Worm (Caenorhabditis elegans) whole organism, L1 larva: ENCODE measurements around the gene tmc-2.

Experiments
- C04F5.9 ChIP-seq: sonication (generic microtip); optimal IDR thresholded peaks from 2 replicates; lab custom pipeline; 2016; ENCODE audit warnings: missing genetic modification characterization, missing compliant biosample characterization
- C34B4.2 ChIP-seq: sonication (generic microtip); optimal IDR thresholded peaks from 2 replicates; lab custom pipeline; 2017; ENCODE audit warnings: mild to moderate bottlenecking, missing genetic modification characterization, missing compliant biosample characterization
- Y116A8C.19 ChIP-seq: sonication (generic microtip); optimal IDR thresholded peaks from 2 replicates; lab custom pipeline; 2016; ENCODE audit warnings: missing compliant biosample characterization, missing genetic modification characterization, borderline replicate concordance
- aha-1 ChIP-seq: fragments of 150-350 bp; optimal IDR thresholded peaks from 2 replicates; lab custom pipeline; 2014; ENCODE audit warnings: missing biosample characterization, missing genetic modification characterization
- blmp-1 ChIP-seq: fragments of 150-350 bp; optimal IDR thresholded peaks from 2 replicates; lab custom pipeline; 2014; ENCODE audit warnings: missing biosample characterization, missing genetic modification characterization
- ceh-63 ChIP-seq: fragments of 200-800 bp; sonication (Bioruptor generic); optimal IDR thresholded peaks from 2 replicates; lab custom pipeline; 2018; ENCODE audit warnings: mild to moderate bottlenecking, missing genetic modification characterization, missing compliant biosample characterization
- ceh-8 ChIP-seq: fragments of 200-800 bp; sonication (Bioruptor generic); optimal IDR thresholded peaks from 2 replicates; lab custom pipeline; 2018; ENCODE audit warnings: mild to moderate bottlenecking, missing genetic modification characterization, moderate library complexity, missing compliant biosample characterization
- ceh-88 ChIP-seq: fragments of 200-800 bp; sonication (Bioruptor generic); IDR thresholded peaks from 2 replicates; pipeline ENCODE4 v1.3.6; 2022; ENCODE audit warnings: missing genetic modification characterization, missing compliant biosample characterization
- ceh-90 ChIP-seq: sonication (generic microtip); optimal IDR thresholded peaks from 2 replicates; lab custom pipeline; 2016; ENCODE audit warnings: missing genetic modification characterization, missing compliant biosample characterization
- ces-1 ChIP-seq: fragments of 150-350 bp; optimal IDR thresholded peaks from 2 replicates; lab custom pipeline; 2014; ENCODE audit warnings: missing biosample characterization, missing genetic modification reagents, missing genetic modification characterization
- efl-1 ChIP-seq, 4 experiments: fragments of 150-350 bp; optimal IDR thresholded peaks in 3 of 4; peaks in 1 of 4; 1 replicate in 1 of 4; 2 replicates in 3 of 4; lab custom pipeline; 2014; ENCODE audit warnings: missing biosample characterization in 2 of 4, missing genetic modification characterization in 2 of 4, missing genetic modification reagents in 2 of 4
- egl-13 ChIP-seq: sonication (generic microtip); optimal IDR thresholded peaks from 2 replicates; lab custom pipeline; 2016; ENCODE audit warnings: missing genotype, missing genetic modification reagents, missing genetic modification characterization, missing compliant biosample characterization
- egl-27 ChIP-seq, 2 experiments: fragments of 150-350 bp in 1 of 2; sonication (generic microtip); optimal IDR thresholded peaks; 3 replicates each; lab custom pipeline; 2017 to 2018; ENCODE audit warnings: missing biosample characterization in 2 of 2, missing genetic modification characterization in 2 of 2, missing genetic modification reagents in 2 of 2
- elt-2 ChIP-seq: sonication (generic microtip); optimal IDR thresholded peaks from 2 replicates; lab custom pipeline; 2016; ENCODE audit warnings: missing genetic modification characterization, mild to moderate bottlenecking, inconsistent platforms, missing compliant biosample characterization, missing genetic modification reagents
- elt-3 ChIP-seq, 6 experiments: fragments of 150-350 bp in 1 of 6; sonication (generic microtip); optimal IDR thresholded peaks; 2 replicates each; lab custom pipeline; 2017 to 2018; ENCODE audit warnings: missing biosample characterization in 6 of 6, missing genetic modification characterization in 6 of 6, inconsistent platforms in 1 of 6
- fkh-10 ChIP-seq: sonication (generic microtip); optimal IDR thresholded peaks from 2 replicates; lab custom pipeline; 2017; ENCODE audit warnings: missing biosample characterization, missing genetic modification reagents, missing genetic modification characterization
- grh-1 ChIP-seq: fragments of 200-800 bp; sonication (Bioruptor generic); IDR thresholded peaks from 2 replicates; pipeline ENCODE4 v1.3.6; 2022; ENCODE audit warnings: missing genetic modification reagents, missing genetic modification characterization, missing compliant biosample characterization
- irx-1 ChIP-seq: sonication (generic microtip); optimal IDR thresholded peaks from 2 replicates; lab custom pipeline; 2016; ENCODE audit warnings: missing genetic modification characterization, missing compliant biosample characterization
- isw-1 ChIP-seq: fragments of 200-800 bp; sonication (Bioruptor generic); IDR thresholded peaks from 2 replicates; pipeline ENCODE4 v1.3.6; 2022; ENCODE audit warnings: missing genetic modification characterization, missing compliant biosample characterization
- jun-1 ChIP-seq: fragments of 150-350 bp; optimal IDR thresholded peaks from 2 replicates; lab custom pipeline; 2014; ENCODE audit warnings: missing biosample characterization, missing genetic modification reagents, missing genetic modification characterization
- lin-13 ChIP-seq: fragments of 150-350 bp; optimal IDR thresholded peaks from 2 replicates; lab custom pipeline; 2014; ENCODE audit warnings: missing biosample characterization, missing genetic modification reagents, missing genetic modification characterization
- lin-14 ChIP-seq: fragments of 200-800 bp; sonication (Bioruptor generic); optimal IDR thresholded peaks from 2 replicates; lab custom pipeline; 2018; ENCODE audit warnings: mild to moderate bottlenecking, missing genetic modification characterization, moderate library complexity, missing compliant biosample characterization
- lin-15B ChIP-seq: fragments of 150-350 bp; sonication (generic microtip); optimal IDR thresholded peaks from 3 replicates; lab custom pipeline; 2014; ENCODE audit warnings: missing biosample characterization, missing genetic modification characterization
- lin-35 ChIP-seq, 2 experiments: fragments of 150-350 bp; optimal IDR thresholded peaks; 2 replicates each; lab custom pipeline; 2014; ENCODE audit warnings: missing biosample characterization in 2 of 2, missing genetic modification characterization in 2 of 2, missing genetic modification reagents in 2 of 2
- lsy-2 ChIP-seq, 2 experiments: fragments of 150-350 bp; optimal IDR thresholded peaks; 2 replicates each; lab custom pipeline; 2014; ENCODE audit warnings: missing biosample characterization in 2 of 2, missing genetic modification characterization in 2 of 2
- mab-9 ChIP-seq: fragments of 200-800 bp; sonication (Bioruptor generic); IDR thresholded peaks from 2 replicates; pipeline ENCODE4 v1.3.6; 2022; ENCODE audit warnings: missing genetic modification reagents, missing genetic modification characterization, missing compliant biosample characterization
- nhr-11 ChIP-seq: fragments of 150-350 bp; optimal IDR thresholded peaks from 2 replicates; lab custom pipeline; 2014; ENCODE audit warnings: missing biosample characterization, missing genetic modification characterization
- nhr-12 ChIP-seq: sonication (generic microtip); optimal IDR thresholded peaks from 2 replicates; lab custom pipeline; 2017; ENCODE audit warnings: missing biosample characterization, missing genetic modification characterization
- nhr-20 ChIP-seq: sonication (generic microtip); optimal IDR thresholded peaks from 2 replicates; lab custom pipeline; 2016; ENCODE audit warnings: mild to moderate bottlenecking, missing genetic modification characterization, missing compliant biosample characterization
- nhr-28 ChIP-seq: fragments of 150-350 bp; optimal IDR thresholded peaks from 2 replicates; lab custom pipeline; 2014; ENCODE audit warnings: missing biosample characterization, missing genetic modification characterization
- nhr-47 ChIP-seq: sonication (generic microtip); optimal IDR thresholded peaks from 2 replicates; lab custom pipeline; 2016; ENCODE audit warnings: mild to moderate bottlenecking, missing genetic modification characterization, moderate library complexity, missing compliant biosample characterization
- nhr-76 ChIP-seq: sonication (generic microtip); optimal IDR thresholded peaks from 2 replicates; lab custom pipeline; 2017; ENCODE audit warnings: missing biosample characterization, missing genetic modification characterization
- nhr-77 ChIP-seq: fragments of 150-350 bp; optimal IDR thresholded peaks from 2 replicates; lab custom pipeline; 2014; ENCODE audit warnings: missing biosample characterization, missing genetic modification characterization
- nhr-84 ChIP-seq: sonication (generic microtip); optimal IDR thresholded peaks from 2 replicates; lab custom pipeline; 2017; ENCODE audit warnings: missing biosample characterization, missing genetic modification characterization
- nhr-85 ChIP-seq: sonication (generic microtip); peaks from one replicate; lab custom pipeline; 2016; ENCODE audit warnings: missing genetic modification characterization, inconsistent platforms, missing compliant biosample characterization
- pag-3 ChIP-seq: sonication (generic microtip); optimal IDR thresholded peaks from 2 replicates; lab custom pipeline; 2017; ENCODE audit warnings: missing genetic modification characterization, mild to moderate bottlenecking, missing compliant biosample characterization, antibody characterized with exemption, borderline replicate concordance; ENCODE audit not compliant: insufficient read depth
- pax-3 ChIP-seq: fragments of 200-800 bp; sonication (Bioruptor generic); optimal IDR thresholded peaks from 2 replicates; lab custom pipeline; 2018; ENCODE audit warnings: mild to moderate bottlenecking, missing genetic modification characterization, moderate library complexity, missing compliant biosample characterization
- snpc-4 ChIP-seq: fragments of 150-350 bp; optimal IDR thresholded peaks from 2 replicates; lab custom pipeline; 2014; ENCODE audit warnings: missing biosample characterization, missing genetic modification characterization
- sup-37 ChIP-seq: fragments of 200-800 bp; sonication (Bioruptor generic); optimal IDR thresholded peaks from 2 replicates; lab custom pipeline; 2018; ENCODE audit warnings: mild to moderate bottlenecking, missing genetic modification characterization, missing compliant biosample characterization
- swsn-7 ChIP-seq: sonication (generic microtip); optimal IDR thresholded peaks from 2 replicates; lab custom pipeline; 2016; ENCODE audit warnings: missing genetic modification characterization, missing compliant biosample characterization
- tbx-2 ChIP-seq: sonication (generic microtip); optimal IDR thresholded peaks from 2 replicates; lab custom pipeline; 2016; ENCODE audit warnings: missing genetic modification characterization, missing compliant biosample characterization
- unc-130 ChIP-seq: fragments of 150-350 bp; optimal IDR thresholded peaks from 2 replicates; lab custom pipeline; 2017; ENCODE audit warnings: missing biosample characterization, missing genetic modification characterization, inconsistent platforms
- unc-86 ChIP-seq: sonication (generic microtip); optimal IDR thresholded peaks from 2 replicates; lab custom pipeline; 2016; ENCODE audit warnings: missing genetic modification characterization, missing compliant biosample characterization
- vab-15 ChIP-seq: sonication (generic microtip); optimal IDR thresholded peaks from 2 replicates; lab custom pipeline; 2017; ENCODE audit warnings: missing genotype, mild to moderate bottlenecking, missing genetic modification characterization, missing compliant biosample characterization
- zag-1 ChIP-seq: fragments of 150-350 bp; optimal IDR thresholded peaks from 2 replicates; lab custom pipeline; 2014; ENCODE audit warnings: missing biosample characterization, missing genetic modification characterization
- zip-4 ChIP-seq: fragments of 200-800 bp; sonication (Bioruptor generic); optimal IDR thresholded peaks from 2 replicates; lab custom pipeline; 2018; ENCODE audit warnings: mild to moderate bottlenecking, missing genetic modification characterization, moderate library complexity, missing compliant biosample characterization
- ztf-11 ChIP-seq, 2 experiments: sonication (generic microtip); optimal IDR thresholded peaks; 2 replicates each; lab custom pipeline; 2016 to 2017; ENCODE audit warnings: missing genetic modification characterization in 2 of 2, missing biosample characterization in 1 of 2, missing compliant biosample characterization in 1 of 2

tmc-2 gene

DNA sequence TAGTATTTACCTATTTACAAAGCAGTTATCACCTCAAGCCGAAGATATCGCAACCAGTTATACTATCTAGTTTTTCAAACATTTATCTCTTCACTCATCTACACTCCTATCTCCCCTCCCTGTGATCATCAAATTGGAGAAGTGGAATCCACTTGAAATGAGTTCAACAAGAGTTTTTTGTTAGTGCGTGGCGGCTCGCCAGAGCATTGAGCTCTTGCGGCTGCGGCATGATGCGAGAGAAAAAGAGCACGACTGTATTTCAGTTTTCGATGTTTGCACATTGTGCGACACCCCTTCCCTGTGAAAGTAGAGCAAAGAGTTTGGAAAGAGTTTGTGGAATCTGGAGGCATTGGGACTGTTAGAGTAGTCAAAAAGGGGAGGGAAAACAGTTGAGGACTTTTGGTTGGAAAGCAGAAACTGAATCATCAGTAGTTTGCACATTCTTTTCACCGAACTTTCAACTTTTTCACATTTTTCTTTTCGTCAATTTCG lies 27.2 kb downstream of the tmc-2 start, which contains the start of gene T20B5.2:
Gene T20B5.2 (plus strand): TSS at position 442 of the 492 bp plus-strand sequence.
- TF ChIP-seq nhr-12 (tag; lab: Kevin White, UChicago), result no peak
- TF ChIP-seq lin-14 (GFP tag; lab: Kevin White, UChicago), result peak; percentile 36
- TF ChIP-seq lsy-2 (tag; optimal IDR thresholded peaks at IDR 0.05; lab: Kevin White, UChicago), result no peak
- TF ChIP-seq lin-13 (GFP tag; lab: Kevin White, UChicago), result no peak
- TF ChIP-seq zag-1 (tag; lab: Kevin White, UChicago), result no peak
- TF ChIP-seq fkh-10, result no peak
- no peak for TF ChIP-seq nhr-28
- no peak for TF ChIP-seq isw-1 (GFP tag; lab: Robert Waterston, UW)
- TF ChIP-seq nhr-77 (tag; lab: Kevin White, UChicago), result peak; percentile 27
- TF ChIP-seq sup-37, result peak; percentile 26
- no peak for TF ChIP-seq ztf-11 (tag; optimal IDR thresholded peaks at IDR 0.05; lab: Kevin White, UChicago)
- peak; percentile 59 for TF ChIP-seq tbx-2 (tag; lab: Kevin White, UChicago)
- TF ChIP-seq nhr-76, result no peak
- no peak for TF ChIP-seq ceh-63 (GFP tag; lab: Kevin White, UChicago)
- no peak for TF ChIP-seq nhr-47 (tag; lab: Kevin White, UChicago)

DNA sequence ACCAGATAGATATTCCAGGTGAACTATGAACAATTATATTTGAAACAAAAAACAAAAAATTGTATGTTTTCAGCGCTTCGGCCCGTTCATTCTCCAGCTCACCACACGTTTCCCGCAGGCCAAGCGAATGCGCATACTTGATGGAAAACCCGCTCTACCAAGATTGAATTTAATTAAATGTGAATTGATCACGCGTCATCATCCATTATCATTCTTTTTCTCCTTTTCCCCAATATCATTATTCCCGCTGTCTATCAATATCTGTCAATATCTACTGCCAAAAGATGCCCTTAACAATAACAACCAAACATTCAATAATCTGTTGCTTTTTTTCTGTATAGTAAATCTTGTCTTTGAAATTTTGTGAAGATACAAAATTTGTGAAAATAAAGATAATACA lies 32.7 kb downstream of the tmc-2 start:
- TF ChIP-seq pax-3 (no peak), elt-3 (tag; optimal IDR thresholded peaks at IDR 0.05; lab: Kevin White, UChicago) (peak in 1 of 6 experiments; percentile 24), aha-1 (tag; lab: Kevin White, UChicago) (no peak), nhr-47 (tag; lab: Kevin White, UChicago) (no peak), nhr-85 (tag; lab: Kevin White, UChicago) (peak; percentile 51), blmp-1 (tag; lab: Kevin White, UChicago) (peak; percentile 20), irx-1 (tag; lab: Kevin White, UChicago) (no peak), grh-1 (GFP tag; lab: Robert Waterston, UW) (no peak)

- TF ChIP-seq egl-13 (tag; lab: Kevin White, UChicago), result peak; percentile 14
- peak; percentile 43 to 48 for TF ChIP-seq lin-35 (GFP tag; optimal IDR thresholded peaks at IDR 0.05; lab: Kevin White, UChicago)
- TF ChIP-seq C04F5.9 (tag; lab: Kevin White, UChicago), result no peak
- TF ChIP-seq nhr-84 (tag; lab: Kevin White, UChicago), result no peak
- TF ChIP-seq lin-15B (tag; lab: Kevin White, UChicago), result no peak
- TF ChIP-seq pag-3 (tag; lab: Kevin White, UChicago), result no peak
- TF ChIP-seq jun-1 (tag; lab: Kevin White, UChicago), result no peak
- no peak for TF ChIP-seq nhr-11 (tag; lab: Kevin White, UChicago)
- no peak for TF ChIP-seq elt-2 (tag; lab: Kevin White, UChicago)
- TF ChIP-seq elt-3 (tag; optimal IDR thresholded peaks at IDR 0.05; lab: Kevin White, UChicago), result peak in 1 of 6 experiments; percentile 19
- TF ChIP-seq C34B4.2 (tag; lab: Kevin White, UChicago), result no peak
- no peak for TF ChIP-seq egl-27 (tag; optimal IDR thresholded peaks at IDR 0.05; lab: Kevin White, UChicago)
- no peak for TF ChIP-seq grh-1 (GFP tag; lab: Robert Waterston, UW)
- no peak for TF ChIP-seq zip-4 (GFP tag; lab: Kevin White, UChicago)
- no peak for TF ChIP-seq Y116A8C.19 (tag; lab: Kevin White, UChicago)
- peak; percentile 51 for TF ChIP-seq nhr-20 (tag; lab: Kevin White, UChicago)
- peak; percentile 56 for TF ChIP-seq fkh-10
- TF ChIP-seq mab-9 (GFP tag; lab: Robert Waterston, UW), result peak; percentile 56
- peak; percentile 69 for TF ChIP-seq swsn-7 (tag; lab: Kevin White, UChicago)
- no peak for TF ChIP-seq sup-37
- peak; percentile 65 for TF ChIP-seq unc-86
- TF ChIP-seq tbx-2 (tag; lab: Kevin White, UChicago), result peak; percentile 73
- TF ChIP-seq ces-1 (GFP tag; lab: Kevin White, UChicago), result no peak
- TF ChIP-seq nhr-77 (tag; lab: Kevin White, UChicago), result peak; percentile 32
- TF ChIP-seq nhr-28, result no peak
- TF ChIP-seq ceh-88, result no peak
- TF ChIP-seq snpc-4, result no peak
- TF ChIP-seq zag-1 (tag; lab: Kevin White, UChicago), result no peak
- peak; percentile 69 for TF ChIP-seq nhr-47 (tag; lab: Kevin White, UChicago)
- no peak for TF ChIP-seq ztf-11 (tag; optimal IDR thresholded peaks at IDR 0.05; lab: Kevin White, UChicago)
- peak; percentile 35 to 56 for TF ChIP-seq efl-1 (optimal IDR thresholded peaks at IDR 0.05; lab: Kevin White, UChicago)
- peak; percentile 32 to 61 for TF ChIP-seq efl-1 (GFP tag; optimal IDR thresholded peaks at IDR 0.05 in 1 of 2; lab: Kevin White, UChicago)
- TF ChIP-seq ceh-8, result no peak
- TF ChIP-seq ceh-90, result no peak
- TF ChIP-seq vab-15 (tag; lab: Kevin White, UChicago), result no peak
- no peak for TF ChIP-seq unc-130 (tag; lab: Kevin White, UChicago)
These were observed 34.3 kb downstream of the tmc-2 start for ce11 chrX:9337832-9338231.
